Worm (Caenorhabditis elegans): ENCODE measurements around the gene Y58A7A.5.

DNA sequence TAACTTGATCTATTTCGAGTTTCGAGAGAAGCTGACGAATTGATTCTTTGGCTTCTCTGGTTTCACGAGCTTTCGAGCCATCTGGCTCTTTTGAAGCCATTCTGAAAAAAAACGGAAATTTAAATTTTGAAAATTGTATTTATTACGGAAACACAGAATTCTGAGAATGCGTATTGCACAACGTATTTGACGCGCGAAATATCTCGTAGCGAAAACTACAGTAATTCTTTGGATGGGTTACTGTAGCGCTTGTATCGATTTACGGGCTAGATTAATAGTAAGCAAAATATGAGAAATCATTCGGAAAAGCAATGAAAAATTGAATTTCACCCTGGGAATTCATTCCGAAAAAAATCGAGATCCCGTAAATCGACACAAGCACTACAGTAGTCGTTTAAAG is 26.9 kb upstream of the Y58A7A.5 start, which contains the start of gene C04F5.8:
- TF ChIP-seq ceh-82 (tag; optimal IDR thresholded peaks at IDR 0.05) (no peak), ama-1 (optimal IDR thresholded peaks at IDR 0.05) (no peak), elt-3 (tag; optimal IDR thresholded peaks at IDR 0.05) (no peak)

Data from whole organism, L2 larva.